Fruit fly (Drosophila melanogaster): ENCODE measurements around the gene janA.

DNA sequence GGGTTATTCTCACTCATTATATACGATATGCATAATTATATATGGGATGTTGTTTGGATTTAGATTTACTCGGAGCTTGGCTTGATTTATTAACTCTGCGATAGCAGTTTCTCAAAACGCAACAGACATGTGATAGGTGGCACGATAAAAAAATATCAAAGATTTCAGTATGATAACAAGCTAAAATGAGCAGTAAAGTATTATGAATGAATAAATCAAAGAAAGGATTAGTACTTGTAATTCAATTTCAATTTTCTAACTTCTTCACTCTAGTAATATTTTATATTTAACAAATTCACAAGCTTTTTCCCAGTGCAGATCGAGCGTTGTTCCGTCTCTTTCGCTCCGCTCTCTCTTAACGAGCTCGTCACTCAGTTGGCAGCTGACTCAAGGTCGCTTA, 44.8 kb upstream of the janA start:
- TF ChIP-seq Dll (optimal IDR thresholded peaks at IDR 0.05) (no peak), psq (optimal IDR thresholded peaks at IDR 0.05) (no peak)
